Worm (Caenorhabditis elegans) whole organism, L4 larva: ENCODE measurements around the gene K12D9.1.

ENCODE experiments used
- jun-1 ChIP-seq: fragments of 150-350 bp; optimal IDR thresholded peaks from 2 replicates; lab custom pipeline; 2014; ENCODE audit warnings: missing biosample characterization, missing genetic modification reagents, missing genetic modification characterization
- madf-9 ChIP-seq: fragments of 200-800 bp; sonication (Bioruptor generic); conservative IDR thresholded peaks from 2 replicates; pipeline ENCODE4 v1.3.6; 2022; ENCODE audit warnings: missing genetic modification reagents, missing genetic modification characterization, missing compliant biosample characterization
- nhr-25 ChIP-seq: sonication (generic microtip); optimal IDR thresholded peaks from 2 replicates; lab custom pipeline; 2017; ENCODE audit warnings: missing genetic modification characterization, mild to moderate bottlenecking, missing compliant biosample characterization, antibody characterized with exemption, moderate library complexity, borderline replicate concordance; ENCODE audit not compliant: insufficient read depth

DNA sequence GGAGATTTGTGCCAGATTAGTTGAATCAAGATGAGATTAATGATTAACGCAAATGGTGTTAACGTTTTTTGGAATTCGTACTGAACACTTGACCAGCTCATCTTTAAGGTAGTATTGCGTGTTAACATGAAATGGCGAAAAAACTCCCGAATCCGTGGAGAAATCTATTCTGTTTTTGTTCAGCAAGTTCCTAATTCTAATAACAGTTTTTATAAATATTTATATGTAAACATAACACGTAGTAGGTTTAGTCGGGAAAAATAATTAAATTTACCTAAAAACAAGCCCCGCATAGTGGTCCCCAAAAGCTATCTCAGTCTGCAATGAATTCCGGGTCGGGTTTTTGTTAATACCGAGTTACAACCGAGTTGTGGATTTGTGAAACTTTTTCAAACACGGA lies 44.7 kb downstream of the K12D9.1 start, which contains the start of gene str-244:
- no peak for TF ChIP-seq nhr-25
- no peak for TF ChIP-seq jun-1
- no peak for TF ChIP-seq madf-9 (GFP tag; lab: Robert Waterston, UW)
